Worm (Caenorhabditis elegans) whole organism, early embryonic: Measurements from ENCODE around the gene cdka-1.

Source experiments
- F13C5.2 ChIP-seq: sonication (generic microtip); optimal IDR thresholded peaks from 2 replicates; lab custom pipeline; 2017; ENCODE audit warnings: mild to moderate bottlenecking, missing genetic modification characterization, inconsistent platforms, missing compliant biosample characterization
- ama-1 ChIP-seq: fragments of 150-350 bp; optimal IDR thresholded peaks from 2 replicates; lab custom pipeline; 2014
- ets-7 ChIP-seq: sonication (generic microtip); optimal IDR thresholded peaks from 2 replicates; lab custom pipeline; 2016; ENCODE audit warnings: missing genotype, missing genetic modification characterization, missing compliant biosample characterization
- hmbx-1 ChIP-seq: sonication (generic microtip); optimal IDR thresholded peaks from 2 replicates; lab custom pipeline; 2016; ENCODE audit warnings: mild to moderate bottlenecking, missing genetic modification characterization, missing compliant biosample characterization
- sea-1 ChIP-seq: fragments of 200-800 bp; sonication (Bioruptor generic); conservative IDR thresholded peaks from 2 replicates; pipeline ENCODE4 v1.3.6; 2022; ENCODE audit warnings: missing genetic modification characterization, missing compliant biosample characterization
- tbx-37 ChIP-seq: fragments of 200-800 bp; sonication (Bioruptor generic); conservative IDR thresholded peaks from 2 replicates; pipeline ENCODE4 v1.3.6; 2022; ENCODE audit warnings: missing genetic modification reagents, missing genetic modification characterization, missing compliant biosample characterization
- tra-4 ChIP-seq: sonication (generic microtip); optimal IDR thresholded peaks from 2 replicates; lab custom pipeline; 2017; ENCODE audit warnings: missing genetic modification characterization, missing compliant biosample characterization

- no peak for TF ChIP-seq ama-1
- TF ChIP-seq tbx-37 (GFP tag; lab: Robert Waterston, UW) = no peak
- no peak for TF ChIP-seq F13C5.2 (tag; lab: Kevin White, UChicago)
- TF ChIP-seq sea-1 (GFP tag; lab: Robert Waterston, UW) = no peak
- no peak for TF ChIP-seq ets-7 (tag; lab: Kevin White, UChicago)
- TF ChIP-seq hmbx-1 (tag; lab: Kevin White, UChicago) = no peak
- TF ChIP-seq tra-4 (tag; lab: Kevin White, UChicago) = no peak
Measured at ce11 chrIII:4647878-4648277, 10.7 kb upstream of the cdka-1 start, which contains the start of gene T23F11.6.
